Fruit fly (Drosophila melanogaster) whole organism, wandering third instar larva: ENCODE results near the gene Cp16.

ENCODE experiments used
- Abd-B ChIP-seq: fragments of >200 bp; optimal IDR thresholded peaks from 2 replicates; lab custom pipeline; 2017; ENCODE audit warnings: missing biosample characterization, missing genetic modification characterization
- CG32264 ChIP-seq: fragments of 200-800 bp; sonication (Bioruptor generic); optimal IDR thresholded peaks from 2 replicates; lab custom pipeline; 2016; ENCODE audit warnings: missing biosample characterization, missing genetic modification characterization
- CG9705 ChIP-seq: fragments of 200-800 bp; sonication (Bioruptor generic); optimal IDR thresholded peaks from 2 replicates; lab custom pipeline; 2018; ENCODE audit warnings: missing biosample characterization, mild to moderate bottlenecking, missing genetic modification characterization
- CrebA ChIP-seq: fragments of 200-800 bp; sonication (Bioruptor generic); optimal IDR thresholded peaks from 2 replicates; lab custom pipeline; 2016; ENCODE audit warnings: missing biosample characterization, mild to moderate bottlenecking, missing genetic modification characterization, borderline replicate concordance
- Dfd ChIP-seq: fragments of >200 bp; optimal IDR thresholded peaks from 2 replicates; lab custom pipeline; 2017; ENCODE audit warnings: missing biosample characterization, missing genetic modification characterization
- Dif ChIP-seq: fragments of 200-275, 200-300 bp; sonication (Bioruptor generic); optimal IDR thresholded peaks from 2 replicates; lab custom pipeline; 2018; ENCODE audit warnings: missing biosample characterization, missing genetic modification characterization; ENCODE audit not compliant: partially characterized antibody
- GATAd ChIP-seq: sonication (Bioruptor generic); optimal IDR thresholded peaks from 2 replicates; lab custom pipeline; 2016; ENCODE audit warnings: missing biosample characterization, missing genetic modification characterization
- HLH106 ChIP-seq: fragments of 200-800 bp; optimal IDR thresholded peaks from 3 replicates; lab custom pipeline; 2019; ENCODE audit warnings: missing biosample characterization, mild to moderate bottlenecking, missing genetic modification characterization, moderate library complexity
- Hnf4 ChIP-seq: fragments of 200-800 bp; sonication (Bioruptor generic); optimal IDR thresholded peaks from 2 replicates; lab custom pipeline; 2016; ENCODE audit warnings: missing biosample characterization, mild to moderate bottlenecking, missing genetic modification characterization
- Hr78 ChIP-seq: fragments of >200 bp; optimal IDR thresholded peaks from 2 replicates; lab custom pipeline; 2017; ENCODE audit warnings: missing biosample characterization, missing genetic modification characterization
- Hr83 ChIP-seq: fragments of 200-300 bp; sonication (Bioruptor generic); optimal IDR thresholded peaks from 2 replicates; lab custom pipeline; 2016; ENCODE audit warnings: missing biosample characterization, mild to moderate bottlenecking, missing genetic modification characterization, moderate library complexity; ENCODE audit not compliant: poor library complexity, severe bottlenecking
- Jra ChIP-seq: sonication (Bioruptor generic); optimal IDR thresholded peaks from 2 replicates; lab custom pipeline; 2016; ENCODE audit warnings: missing biosample characterization, missing genetic modification characterization
- Mio ChIP-seq: sonication (Bioruptor generic); optimal IDR thresholded peaks from 2 replicates; lab custom pipeline; 2016; ENCODE audit warnings: missing biosample characterization, missing genetic modification characterization
- Myc ChIP-seq: fragments of >200 bp; optimal IDR thresholded peaks from 2 replicates; lab custom pipeline; 2017
- N ChIP-seq: fragments of >200 bp; optimal IDR thresholded peaks from 2 replicates; lab custom pipeline; 2018; ENCODE audit warnings: missing biosample characterization, missing external identifiers, missing genetic modification characterization
- OdsH ChIP-seq: fragments of 200-800 bp; sonication (Bioruptor generic); optimal IDR thresholded peaks from 2 replicates; lab custom pipeline; 2016; ENCODE audit warnings: missing biosample characterization, mild to moderate bottlenecking, missing genetic modification characterization
- Rel ChIP-seq, 2 experiments: fragments of 200-800 bp; sonication (Bioruptor generic) in 1 of 2; optimal IDR thresholded peaks; 2 replicates in 1 of 2; 3 replicates in 1 of 2; lab custom pipeline; 2016 to 2019; ENCODE audit warnings: mild to moderate bottlenecking in 2 of 2, missing biosample characterization in 2 of 2, missing genetic modification characterization in 2 of 2, moderate library complexity in 1 of 2
- Sp1 ChIP-seq: fragments of 200-800 bp; sonication (Bioruptor generic); optimal IDR thresholded peaks from 3 replicates; lab custom pipeline; 2019; ENCODE audit warnings: missing biosample characterization, mild to moderate bottlenecking, missing genetic modification characterization, moderate library complexity
- Vsx2 ChIP-seq: fragments of 200-300, 225-300 bp; sonication (Bioruptor generic); optimal IDR thresholded peaks from 2 replicates; lab custom pipeline; 2018; ENCODE audit warnings: missing biosample characterization, missing genetic modification characterization; ENCODE audit not compliant: partially characterized antibody
- br ChIP-seq: fragments of 200-800 bp; sonication (Bioruptor generic); optimal IDR thresholded peaks from 2 replicates; lab custom pipeline; 2016; ENCODE audit warnings: missing biosample characterization, missing genetic modification characterization
- brk ChIP-seq: fragments of 200-800 bp; sonication (Bioruptor generic); optimal IDR thresholded peaks from 2 replicates; lab custom pipeline; 2016; ENCODE audit warnings: missing biosample characterization, mild to moderate bottlenecking, missing genetic modification characterization
- dl ChIP-seq, 2 experiments: fragments of 175-275, 200-275 bp in 1 of 2; fragments of 200-275 bp in 1 of 2; sonication (Bioruptor generic); optimal IDR thresholded peaks; lab custom pipeline; 2018; ENCODE audit warnings: mild to moderate bottlenecking in 2 of 2, missing biosample characterization in 2 of 2, missing genetic modification characterization in 2 of 2, moderate library complexity in 2 of 2; ENCODE audit not compliant: partially characterized antibody in 2 of 2, insufficient read depth in 1 of 2
- dmrt93B ChIP-seq: fragments of 200-800 bp; sonication (Bioruptor generic); optimal IDR thresholded peaks from 2 replicates; lab custom pipeline; 2018; ENCODE audit warnings: missing biosample characterization, mild to moderate bottlenecking, missing genetic modification characterization
- dsf ChIP-seq: sonication (Bioruptor generic); optimal IDR thresholded peaks from 2 replicates; lab custom pipeline; 2016; ENCODE audit warnings: missing biosample characterization, missing genetic modification characterization, borderline replicate concordance
- ey ChIP-seq: fragments of 200-800 bp; sonication (Bioruptor generic); optimal IDR thresholded peaks from 2 replicates; lab custom pipeline; 2016; ENCODE audit warnings: missing biosample characterization, missing genetic modification characterization
- foxo ChIP-seq, 2 experiments: fragments of 200-800 bp; sonication (Bioruptor generic); optimal IDR thresholded peaks; 2 replicates in 1 of 2; 3 replicates in 1 of 2; lab custom pipeline; 2016 to 2017; ENCODE audit warnings: missing biosample characterization in 2 of 2, missing genetic modification characterization in 2 of 2
- fru ChIP-seq: fragments of 200-800 bp; sonication (Bioruptor generic); optimal IDR thresholded peaks from 3 replicates; lab custom pipeline; 2016; ENCODE audit warnings: missing biosample characterization, mild to moderate bottlenecking, missing genetic modification characterization
- h ChIP-seq: fragments of 200-800 bp; sonication (Bioruptor generic); optimal IDR thresholded peaks from 3 replicates; lab custom pipeline; 2016; ENCODE audit warnings: missing biosample characterization, mild to moderate bottlenecking, missing genetic modification characterization
- jim ChIP-seq: fragments of 175-275, 200-325 bp; sonication (Bioruptor generic); optimal IDR thresholded peaks from 2 replicates; lab custom pipeline; 2016; ENCODE audit warnings: missing biosample characterization, mild to moderate bottlenecking, missing genetic modification characterization
- lola ChIP-seq: fragments of >200 bp; optimal IDR thresholded peaks from 2 replicates; lab custom pipeline; 2017; ENCODE audit warnings: missing biosample characterization, missing genetic modification characterization
- pan ChIP-seq: fragments of >200 bp; optimal IDR thresholded peaks from 2 replicates; lab custom pipeline; 2017
- psq ChIP-seq: fragments of 200-800 bp; sonication (Bioruptor generic); optimal IDR thresholded peaks from 3 replicates; lab custom pipeline; 2017; ENCODE audit warnings: missing biosample characterization, mild to moderate bottlenecking, missing genetic modification characterization, moderate library complexity
- rgr ChIP-seq: fragments of 200-800 bp; sonication (Bioruptor generic); optimal IDR thresholded peaks from 3 replicates; lab custom pipeline; 2016; ENCODE audit warnings: missing biosample characterization, mild to moderate bottlenecking, missing genetic modification characterization
- sage ChIP-seq: fragments of 200-800 bp; sonication (Bioruptor generic); optimal IDR thresholded peaks from 2 replicates; lab custom pipeline; 2016; ENCODE audit warnings: missing biosample characterization, mild to moderate bottlenecking, missing genetic modification characterization
- sv ChIP-seq: fragments of 200-800 bp; sonication (Bioruptor generic); optimal IDR thresholded peaks from 3 replicates; lab custom pipeline; 2016; ENCODE audit warnings: missing biosample characterization, missing genetic modification characterization
- tai ChIP-seq: sonication (Bioruptor generic); optimal IDR thresholded peaks from 2 replicates; lab custom pipeline; 2016; ENCODE audit warnings: missing biosample characterization, missing genetic modification characterization
- usp ChIP-seq: fragments of >200 bp; optimal IDR thresholded peaks from 2 replicates; lab custom pipeline; 2017; ENCODE audit warnings: missing biosample characterization, missing genetic modification characterization
- woc ChIP-seq: sonication (Bioruptor generic); optimal IDR thresholded peaks from 2 replicates; lab custom pipeline; 2016; ENCODE audit warnings: missing biosample characterization, mild to moderate bottlenecking, missing genetic modification characterization

The Cp16 gene

dm6 chr3L:8763794-8764193 lies 32.0 kb downstream of the Cp16 start:
- TF ChIP-seq ey (GFP tag; lab: Kevin White, UChicago): peak; percentile 29
- no peak for TF ChIP-seq Myc
- no peak for TF ChIP-seq foxo (GFP tag; optimal IDR thresholded peaks at IDR 0.05; lab: Kevin White, UChicago)
- no peak for TF ChIP-seq Sp1
- TF ChIP-seq fru (GFP tag; lab: Kevin White, UChicago): no peak
- no peak for TF ChIP-seq br (GFP tag; lab: Kevin White, UChicago)
- TF ChIP-seq jim: no peak
- TF ChIP-seq HLH106 (tag; lab: Kevin White, UChicago): peak; percentile 17
- TF ChIP-seq Rel (GFP tag; optimal IDR thresholded peaks at IDR 0.05; lab: Kevin White, UChicago): no peak
- no peak for TF ChIP-seq Rel (tag; optimal IDR thresholded peaks at IDR 0.05; lab: Kevin White, UChicago)
- TF ChIP-seq psq (GFP tag; lab: Kevin White, UChicago): no peak
- TF ChIP-seq CrebA (GFP tag; lab: Kevin White, UChicago): no peak
- no peak for TF ChIP-seq CG32264 (GFP tag; lab: Kevin White, UChicago)
- TF ChIP-seq pan (lab: Kevin White, UChicago): peak; percentile 42
- no peak for TF ChIP-seq Dfd (GFP tag; lab: Kevin White, UChicago)
- no peak for TF ChIP-seq tai (GFP tag; lab: Kevin White, UChicago)

DNA sequence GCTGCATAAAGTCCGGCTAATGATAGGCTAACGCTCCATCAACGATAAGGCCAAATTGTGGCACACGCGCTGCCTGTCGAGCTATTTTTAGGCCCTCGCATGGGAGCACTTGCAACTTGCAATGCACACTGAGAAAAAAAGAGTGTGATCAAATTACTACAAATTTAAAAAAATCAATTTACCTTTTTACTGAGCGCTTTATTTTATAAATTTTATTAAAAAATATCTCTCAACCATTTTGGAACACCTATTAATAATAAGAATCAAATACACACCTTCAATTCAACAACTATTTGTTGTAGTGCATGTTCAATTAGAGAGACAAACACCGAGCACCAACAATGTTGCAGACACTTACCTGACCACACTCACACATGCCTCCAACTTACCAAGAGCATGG lies 33.7 kb downstream of the Cp16 start:
- TF ChIP-seq CG9705 (GFP tag; lab: Kevin White, UChicago) (no peak), jim (no peak), HLH106 (tag; lab: Kevin White, UChicago) (no peak), OdsH (GFP tag; lab: Kevin White, UChicago) (no peak), Mio (GFP tag; lab: Kevin White, UChicago) (no peak), rgr (GFP tag; lab: Kevin White, UChicago) (no peak), h (GFP tag; lab: Kevin White, UChicago) (no peak), Dfd (GFP tag; lab: Kevin White, UChicago) (no peak), usp (no peak), Abd-B (GFP tag; lab: Kevin White, UChicago) (no peak), lola (GFP tag; lab: Kevin White, UChicago) (no peak), dmrt93B (GFP tag; lab: Kevin White, UChicago) (no peak), CG32264 (GFP tag; lab: Kevin White, UChicago) (no peak), brk (GFP tag; lab: Kevin White, UChicago) (no peak), Hnf4 (GFP tag; lab: Kevin White, UChicago) (no peak)

- TF ChIP-seq h (GFP tag; lab: Kevin White, UChicago): peak; percentile 98
- peak; percentile 97 for TF ChIP-seq rgr (GFP tag; lab: Kevin White, UChicago)
- TF ChIP-seq brk (GFP tag; lab: Kevin White, UChicago): peak; percentile 94
- peak; percentile 93 for TF ChIP-seq sage (GFP tag; lab: Kevin White, UChicago)
- TF ChIP-seq OdsH (GFP tag; lab: Kevin White, UChicago): peak; percentile 98
- peak; percentile 82 for TF ChIP-seq dsf (GFP tag; lab: Kevin White, UChicago)
- peak; percentile 9 to 73 for TF ChIP-seq dl (GFP tag; optimal IDR thresholded peaks at IDR 0.05; lab: Kevin White, UChicago; ENCODE audit: insufficient read depth in 1 of 2, partially characterized antibody in 2 of 2)
- TF ChIP-seq ey (GFP tag; lab: Kevin White, UChicago): peak; percentile 98
- peak; percentile 98 for TF ChIP-seq dmrt93B (GFP tag; lab: Kevin White, UChicago)
- TF ChIP-seq Sp1: peak; percentile 98
- TF ChIP-seq psq (GFP tag; lab: Kevin White, UChicago): peak; percentile 96
- no peak for TF ChIP-seq lola (GFP tag; lab: Kevin White, UChicago)
- TF ChIP-seq fru (GFP tag; lab: Kevin White, UChicago): peak; percentile 98
- peak; percentile 70 for TF ChIP-seq CrebA (GFP tag; lab: Kevin White, UChicago)
- TF ChIP-seq sv (GFP tag; lab: Kevin White, UChicago): peak; percentile 99
- TF ChIP-seq tai (GFP tag; lab: Kevin White, UChicago): peak; percentile 94
- TF ChIP-seq CG32264 (GFP tag; lab: Kevin White, UChicago): peak; percentile 87
- peak; percentile 93 for TF ChIP-seq Hnf4 (GFP tag; lab: Kevin White, UChicago)
- peak; percentile 76 for TF ChIP-seq Hr83 (GFP tag; lab: Kevin White, UChicago)
- no peak for TF ChIP-seq Abd-B (GFP tag; lab: Kevin White, UChicago)
- peak; percentile 98 for TF ChIP-seq CG9705 (GFP tag; lab: Kevin White, UChicago)
- peak; percentile 41 for TF ChIP-seq Dif (GFP tag; lab: Kevin White, UChicago)
- no peak for TF ChIP-seq Myc
- TF ChIP-seq Vsx2 (GFP tag; lab: Kevin White, UChicago): peak; percentile 87
- no peak for TF ChIP-seq jim
- TF ChIP-seq Jra (GFP tag; lab: Kevin White, UChicago): peak; percentile 89
- no peak for TF ChIP-seq N (GFP tag; lab: Kevin White, UChicago)
- TF ChIP-seq HLH106 (tag; lab: Kevin White, UChicago): peak; percentile 98
- TF ChIP-seq pan (lab: Kevin White, UChicago): no peak
- TF ChIP-seq GATAd (GFP tag; lab: Kevin White, UChicago): peak; percentile 68
- TF ChIP-seq woc (GFP tag; lab: Kevin White, UChicago): peak; percentile 97
- TF ChIP-seq Dfd (GFP tag; lab: Kevin White, UChicago): no peak
- peak; percentile 86 to 97 for TF ChIP-seq foxo (GFP tag; optimal IDR thresholded peaks at IDR 0.05; lab: Kevin White, UChicago)
- TF ChIP-seq usp: no peak
- no peak for TF ChIP-seq Hr78 (GFP tag; lab: Kevin White, UChicago)
- peak; percentile 84 for TF ChIP-seq Mio (GFP tag; lab: Kevin White, UChicago)
- peak; percentile 97 for TF ChIP-seq br (GFP tag; lab: Kevin White, UChicago)
- peak; percentile 86 for TF ChIP-seq Rel (GFP tag; optimal IDR thresholded peaks at IDR 0.05; lab: Kevin White, UChicago)
- TF ChIP-seq Rel (tag; optimal IDR thresholded peaks at IDR 0.05; lab: Kevin White, UChicago): peak; percentile 78
Observed at dm6 chr3L:8765969-8766538, 34.3 kb downstream of the Cp16 start.
